Worm (Caenorhabditis elegans): ENCODE results near the gene msp-76.

ce11 chrIV:9735750-9736149 is 46.9 kb downstream of the msp-76 start:
- TF ChIP-seq nhr-77 (tag; optimal IDR thresholded peaks at IDR 0.05) (no peak), snpc-4 (tag; optimal IDR thresholded peaks at IDR 0.05) (no peak), ama-1 (optimal IDR thresholded peaks at IDR 0.05) (no peak), aly-2 (tag; optimal IDR thresholded peaks at IDR 0.05) (no peak), R02D3.7 (tag; optimal IDR thresholded peaks at IDR 0.05) (no peak), lin-13 (GFP tag; optimal IDR thresholded peaks at IDR 0.05) (no peak), skn-1 (tag; optimal IDR thresholded peaks at IDR 0.05) (no peak), mab-5 (tag; optimal IDR thresholded peaks at IDR 0.05) (peak; percentile 31), zag-1 (tag; optimal IDR thresholded peaks at IDR 0.05) (no peak), nhr-6 (tag; optimal IDR thresholded peaks at IDR 0.05) (no peak), unc-39 (tag; optimal IDR thresholded peaks at IDR 0.05) (no peak)
